Worm (Caenorhabditis elegans): ENCODE measurements around the gene cyp-31A5.

cyp-31A5 gene

ce11 chrIV:13383763-13384436 lies 17.2 kb upstream of the cyp-31A5 start, which contains the start of gene rab-19:
TSS of gene rab-19 (minus strand) at chrIV:13384386.
- no peak for TF ChIP-seq unc-62 (GFP tag; optimal IDR thresholded peaks at IDR 0.05)

ce11 chrIV:13386043-13386442 lies 15.0 kb upstream of the cyp-31A5 start, which contains the start of the genes Y62E10A.20, Y62E10A.23 and mdt-9:
TSS of gene Y62E10A.20 (minus strand) at chrIV:13386091.
TSS of gene Y62E10A.23 (plus strand) at chrIV:13386324.
TSS of gene mdt-9 (plus strand) at chrIV:13386380.
- TF ChIP-seq unc-62 (GFP tag; optimal IDR thresholded peaks at IDR 0.05) = no peak

ce11 chrIV:13386903-13387302 lies 14.2 kb upstream of the cyp-31A5 start, which contains the start of gene lsm-3:
TSS of gene lsm-3 (plus strand) at chrIV:13387203.
- no peak for TF ChIP-seq unc-62 (GFP tag; optimal IDR thresholded peaks at IDR 0.05)

- TF ChIP-seq unc-62 (GFP tag; optimal IDR thresholded peaks at IDR 0.05) = no peak
These were observed 12.3 kb upstream of the cyp-31A5 start for ce11 chrIV:13388779-13389178.

- TF ChIP-seq unc-62 (GFP tag; optimal IDR thresholded peaks at IDR 0.05) = no peak
These were observed 11.9 kb upstream of the cyp-31A5 start for ce11 chrIV:13389237-13389636.

ce11 chrIV:13390770-13391169 lies 10.3 kb upstream of the cyp-31A5 start:
- no peak for TF ChIP-seq unc-62 (GFP tag; optimal IDR thresholded peaks at IDR 0.05)

- no peak for TF ChIP-seq unc-62 (GFP tag; optimal IDR thresholded peaks at IDR 0.05)
These were observed 8.9 kb upstream of the cyp-31A5 start for ce11 chrIV:13392230-13392629.

ce11 chrIV:13393246-13393716 lies 7.8 kb upstream of the cyp-31A5 start:
- TF ChIP-seq unc-62 (GFP tag; optimal IDR thresholded peaks at IDR 0.05) = no peak

ce11 chrIV:13394686-13395085 lies 6.4 kb upstream of the cyp-31A5 start:
- no peak for TF ChIP-seq unc-62 (GFP tag; optimal IDR thresholded peaks at IDR 0.05)

ce11 chrIV:13395255-13395654 lies 5.8 kb upstream of the cyp-31A5 start:
- no peak for TF ChIP-seq unc-62 (GFP tag; optimal IDR thresholded peaks at IDR 0.05)

ce11 chrIV:13396375-13396774 lies 4.7 kb upstream of the cyp-31A5 start:
- TF ChIP-seq unc-62 (GFP tag; optimal IDR thresholded peaks at IDR 0.05) = no peak

ce11 chrIV:13398728-13399127 lies 2.4 kb upstream of the cyp-31A5 start, which contains the start of gene Y62E10A.13:
TSS of gene Y62E10A.13 (minus strand) at chrIV:13399053.
- no peak for TF ChIP-seq unc-62 (GFP tag; optimal IDR thresholded peaks at IDR 0.05)

ce11 chrIV:13408018-13408417 lies 6.9 kb downstream of the cyp-31A5 start, which contains the start of gene Y62E10A.19:
TSS of gene Y62E10A.19 (minus strand) at chrIV:13408306.
- no peak for TF ChIP-seq unc-62 (GFP tag; optimal IDR thresholded peaks at IDR 0.05)

ce11 chrIV:13412845-13413383 lies 11.8 kb downstream of the cyp-31A5 start, which contains the start of gene gcl-1:
TSS of gene gcl-1 (minus strand) at chrIV:13412895.
- no peak for TF ChIP-seq unc-62 (GFP tag; optimal IDR thresholded peaks at IDR 0.05)

ce11 chrIV:13415739-13416271 lies 14.7 kb downstream of the cyp-31A5 start, which contains the start of the genes pik-1 and aptf-2:
TSS of gene pik-1 (plus strand) at chrIV:13416041.
TSS of gene aptf-2 (minus strand) at chrIV:13416051.
- TF ChIP-seq unc-62 (GFP tag; optimal IDR thresholded peaks at IDR 0.05) = no peak

ce11 chrIV:13422200-13422599 lies 21.1 kb downstream of the cyp-31A5 start, which contains the start of gene nol-9:
TSS of gene nol-9 (plus strand) at chrIV:13422500.
- TF ChIP-seq unc-62 (GFP tag; optimal IDR thresholded peaks at IDR 0.05) = no peak
